Worm (Caenorhabditis elegans): ENCODE measurements around the gene F35C11.6.
A peak's percentile ranks its signal among the peaks of the same experiment; 100 is the strongest.

Gene F35C11.6

DNA sequence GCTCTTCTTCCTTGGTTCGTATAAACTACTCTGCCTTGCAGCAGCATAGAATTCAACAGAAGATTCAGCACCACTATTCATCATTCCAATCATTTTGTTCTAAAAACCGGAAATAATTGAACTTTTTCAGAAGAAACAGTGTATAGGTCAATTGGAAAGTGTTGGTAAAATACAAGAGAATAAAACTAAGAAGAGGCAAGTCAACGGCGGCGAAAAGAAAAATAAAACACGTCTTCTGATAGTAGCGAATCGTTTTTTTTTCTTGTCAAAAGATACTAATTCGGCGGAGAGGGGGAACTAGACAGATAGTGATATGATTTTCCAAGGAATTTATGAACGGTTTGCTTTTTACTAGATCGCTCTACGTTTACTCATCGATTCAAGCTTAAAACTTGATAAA, at the start of gene F35C11.6:
TSS of gene F35C11.6 (minus strand) at position 101 of the 400 bp plus-strand sequence.
- no peak for TF ChIP-seq F57A8.1 (GFP tag; optimal IDR thresholded peaks at IDR 0.05)
- no peak for TF ChIP-seq aptf-3 (GFP tag; IDR thresholded peaks at IDR 0.05)
- TF ChIP-seq B0261.1 (tag; optimal IDR thresholded peaks at IDR 0.05) = no peak
- no peak for TF ChIP-seq sptf-2 (GFP tag; optimal IDR thresholded peaks at IDR 0.05)
- TF ChIP-seq rec-8 (tag; optimal IDR thresholded peaks at IDR 0.05) = no peak
- TF ChIP-seq F33H1.4 (GFP tag; IDR thresholded peaks at IDR 0.05) = no peak
- no peak for TF ChIP-seq pbrm-1 (GFP tag; IDR thresholded peaks at IDR 0.05)
- no peak for TF ChIP-seq ekl-4 (GFP tag; IDR thresholded peaks at IDR 0.05)
- TF ChIP-seq snpc-4 (GFP tag; optimal IDR thresholded peaks at IDR 0.05) = no peak
- no peak for TF ChIP-seq snpc-4 (tag; optimal IDR thresholded peaks at IDR 0.05)
- no peak for TF ChIP-seq lin-54 (GFP tag; optimal IDR thresholded peaks at IDR 0.05)
- no peak for TF ChIP-seq dpff-1 (tag; optimal IDR thresholded peaks at IDR 0.05)

ce11 chrII:8308314-8308713, 49.4 kb upstream of the F35C11.6 start:
- TF ChIP-seq snpc-3.4 (tag; optimal IDR thresholded peaks at IDR 0.05) (no peak), rpc-1 (optimal IDR thresholded peaks at IDR 0.05) (no peak), rpc-1 (tag; optimal IDR thresholded peaks at IDR 0.05) (no peak)

DNA sequence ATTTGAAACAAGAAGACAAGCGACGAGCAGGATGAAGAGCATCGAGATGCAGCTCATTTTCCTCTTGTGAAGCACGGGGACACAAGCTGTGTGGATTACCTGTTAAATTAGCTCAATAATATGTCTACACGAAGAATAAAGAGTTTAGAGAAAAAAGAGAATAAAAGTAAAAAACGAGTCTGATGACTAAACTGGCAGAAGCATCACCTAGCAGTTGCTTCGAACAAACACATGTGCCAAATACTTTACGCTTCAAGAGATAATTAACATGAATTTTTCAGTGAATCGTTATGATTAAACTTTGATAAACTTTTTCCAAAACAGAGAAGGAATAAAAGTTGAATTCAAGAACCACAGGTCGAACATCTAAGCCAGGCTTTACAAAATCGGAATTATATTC, 36.4 kb upstream of the F35C11.6 start, which contains the start of gene nlp-55:
TSS of gene nlp-55 (minus strand) at position 101 of the 400 bp plus-strand sequence.
- TF ChIP-seq ceh-27 (GFP tag; optimal IDR thresholded peaks at IDR 0.05) (no peak), tbp1 (GFP tag; optimal IDR thresholded peaks at IDR 0.05) (no peak), nfya-2 (GFP tag; IDR thresholded peaks at IDR 0.05) (no peak), attf-6 (GFP tag; IDR thresholded peaks at IDR 0.05) (no peak), sptf-2 (GFP tag; optimal IDR thresholded peaks at IDR 0.05) (no peak), pha-4 (tag; optimal IDR thresholded peaks at IDR 0.05) (no peak), madf-8 (GFP tag; conservative IDR thresholded peaks at IDR 0.05) (no peak), him-1 (tag; optimal IDR thresholded peaks at IDR 0.05) (no peak), somi-1 (GFP tag; optimal IDR thresholded peaks at IDR 0.05) (no peak), attf-3 (GFP tag; conservative IDR thresholded peaks at IDR 0.05) (no peak)

DNA sequence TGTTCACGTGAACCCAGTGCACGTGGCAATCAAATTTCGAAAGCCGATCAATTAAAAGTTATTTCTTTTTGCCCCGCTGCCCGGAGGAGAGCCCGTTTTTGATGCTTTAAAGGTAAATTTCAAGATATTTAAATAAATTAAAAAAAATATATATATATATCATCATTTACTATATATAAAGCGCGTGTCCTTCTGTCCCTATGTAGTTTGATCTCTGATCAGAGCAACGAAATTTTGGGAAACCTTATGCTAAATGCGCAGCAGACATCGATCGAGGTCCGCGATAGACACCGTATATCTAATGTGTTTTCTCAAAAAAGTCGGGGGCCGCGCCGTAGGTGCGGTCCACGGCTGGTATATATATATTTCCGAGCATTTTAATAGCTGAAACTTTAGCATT, 26.9 kb upstream of the F35C11.6 start:
- TF ChIP-seq pbrm-1 (GFP tag; IDR thresholded peaks at IDR 0.05) (peak; percentile 69), attf-6 (GFP tag; IDR thresholded peaks at IDR 0.05) (peak; percentile 80; the same call in 1 of the 2 replicates), snpc-4 (GFP tag; optimal IDR thresholded peaks at IDR 0.05) (peak; percentile 33), snpc-4 (tag; optimal IDR thresholded peaks at IDR 0.05) (peak in 3 of 4 experiments; percentile 40 to 91 (median 89)), snpc-1.1 (tag; optimal IDR thresholded peaks at IDR 0.05; ENCODE audit: insufficient read depth) (peak; percentile 80), mcd-1 (GFP tag; IDR thresholded peaks at IDR 0.05) (0 out of 2 replicates have a peak, but pooled peaks have one; percentile 17), B0336.3 (GFP tag; IDR thresholded peaks at IDR 0.05) (0 out of 2 replicates have a peak, but pooled peaks have one; percentile 6), Y56A3A.18 (GFP tag; IDR thresholded peaks at IDR 0.05) (0 out of 2 replicates have a peak, but pooled peaks have one; percentile 30), madf-6 (GFP tag; IDR thresholded peaks at IDR 0.05) (0 out of 2 replicates have a peak, but pooled peaks have one; percentile 10), cebp-2 (GFP tag; IDR thresholded peaks at IDR 0.05) (0 out of 2 replicates have a peak, but pooled peaks have one; percentile 19)

ce11 chrII:8283158-8283717, 24.3 kb upstream of the F35C11.6 start, which contains the start of the genes nst-1 and cct-4:
Gene nst-1, minus strand, starts transcription at chrII:8283208.
Gene cct-4, plus strand, starts transcription at chrII:8283667.
- TF ChIP-seq lsl-1 (GFP tag; optimal IDR thresholded peaks at IDR 0.05) (peak; percentile 3), hsf-1 (GFP tag; IDR thresholded peaks at IDR 0.05) (peak; percentile 83; the same call in 1 of the 2 replicates), D2030.7 (GFP tag; IDR thresholded peaks at IDR 0.05) (no peak), F33H1.4 (GFP tag; IDR thresholded peaks at IDR 0.05) (peak; percentile 75), F23B12.7 (tag; optimal IDR thresholded peaks at IDR 0.05; ENCODE audit: insufficient read depth) (peak; percentile 11), dpl-1 (GFP tag; optimal IDR thresholded peaks at IDR 0.05) (peak; percentile 61), efl-1 (GFP tag; optimal IDR thresholded peaks at IDR 0.05) (peak; percentile 33), athp-1 (tag; optimal IDR thresholded peaks at IDR 0.05) (no peak), madf-6 (GFP tag; IDR thresholded peaks at IDR 0.05) (peak; percentile 60; the same call in 1 of the 2 replicates), F39B2.1 (GFP tag; IDR thresholded peaks at IDR 0.05) (no peak), ceh-91 (GFP tag; IDR thresholded peaks at IDR 0.05) (0 out of 2 replicates have a peak, but pooled peaks have one; percentile 33), cebp-1 (GFP tag; IDR thresholded peaks at IDR 0.05) (no peak), cebp-1 (tag; optimal IDR thresholded peaks at IDR 0.05) (peak; percentile 13)

All from whole organism, young adult.